Worm (Caenorhabditis elegans) whole organism, L4 larva: Measurements from ENCODE around the gene tsg-101.

ENCODE experiments used
- F49E8.2 ChIP-seq: sonication (generic microtip); optimal IDR thresholded peaks from 2 replicates; lab custom pipeline; 2016; ENCODE audit warnings: missing compliant biosample characterization, mild to moderate bottlenecking, missing genetic modification characterization, borderline replicate concordance
- T20F7.1 ChIP-seq: fragments of 200-800 bp; sonication (Bioruptor generic); optimal IDR thresholded peaks from 2 replicates; lab custom pipeline; 2018; ENCODE audit warnings: mild to moderate bottlenecking, missing genetic modification characterization, missing compliant biosample characterization
- aha-1 ChIP-seq: fragments of 150-350 bp; peaks from one replicate; lab custom pipeline; 2014; ENCODE audit warnings: missing biosample characterization, missing genetic modification characterization
- ama-1 ChIP-seq: fragments of 150-350 bp; optimal IDR thresholded peaks from 2 replicates; lab custom pipeline; 2014; ENCODE audit warnings: inconsistent platforms, mixed read lengths
- dve-1 ChIP-seq: sonication (generic microtip); optimal IDR thresholded peaks from 2 replicates; lab custom pipeline; 2017; ENCODE audit warnings: antibody characterized with exemption, mild to moderate bottlenecking, missing genetic modification characterization, missing compliant biosample characterization; ENCODE audit not compliant: insufficient read depth
- lin-39 ChIP-seq: fragments of 150-350 bp; optimal IDR thresholded peaks from 2 replicates; lab custom pipeline; 2014; ENCODE audit warnings: missing biosample characterization, missing genetic modification reagents, missing genetic modification characterization
- mdl-1 ChIP-seq, 2 experiments: fragments of 150-350 bp in 1 of 2; sonication (generic microtip) in 1 of 2; optimal IDR thresholded peaks; 2 replicates each; lab custom pipeline; 2014 to 2017; ENCODE audit warnings: missing biosample characterization in 2 of 2, missing genetic modification characterization in 2 of 2
- nhr-11 ChIP-seq: fragments of 150-350 bp; optimal IDR thresholded peaks from 2 replicates; lab custom pipeline; 2014; ENCODE audit warnings: missing biosample characterization, missing genetic modification characterization
- nhr-237 ChIP-seq: sonication (generic microtip); optimal IDR thresholded peaks from 2 replicates; lab custom pipeline; 2017; ENCODE audit warnings: missing biosample characterization, missing genetic modification characterization
- snpc-4 ChIP-seq: fragments of 150-350 bp; optimal IDR thresholded peaks from 2 replicates; lab custom pipeline; 2014; ENCODE audit warnings: missing biosample characterization, missing genetic modification characterization
- ztf-11 ChIP-seq: fragments of 150-350 bp; optimal IDR thresholded peaks from 2 replicates; lab custom pipeline; 2014; ENCODE audit warnings: missing biosample characterization, missing genetic modification characterization

- no peak for TF ChIP-seq nhr-237 (tag; lab: Kevin White, UChicago)
- TF ChIP-seq dve-1 (tag; lab: Kevin White, UChicago), result no peak
- TF ChIP-seq lin-39, result no peak
- no peak for TF ChIP-seq snpc-4 (tag; lab: Kevin White, UChicago)
- TF ChIP-seq F49E8.2, result no peak
- no peak for TF ChIP-seq ztf-11 (tag; lab: Kevin White, UChicago)
- TF ChIP-seq aha-1 (tag; lab: Kevin White, UChicago), result no peak
- no peak for TF ChIP-seq ama-1
- no peak for TF ChIP-seq T20F7.1 (GFP tag; lab: Kevin White, UChicago)
- TF ChIP-seq mdl-1 (tag; optimal IDR thresholded peaks at IDR 0.05; lab: Kevin White, UChicago), result no peak
- no peak for TF ChIP-seq nhr-11 (tag; lab: Kevin White, UChicago)
Observed at ce11 chrIV:3504144-3504543, 10.2 kb downstream of the tsg-101 start, which contains the start of gene srz-83.
